Worm (Caenorhabditis elegans) whole organism, L3 larva: ENCODE data around the gene ipmk-1.

Experiments used
- ceh-16 ChIP-seq: sonication (generic microtip); optimal IDR thresholded peaks from 2 replicates; lab custom pipeline; 2017; ENCODE audit warnings: missing biosample characterization, missing genetic modification characterization
- ceh-82 ChIP-seq: fragments of 150-350 bp; optimal IDR thresholded peaks from 2 replicates; lab custom pipeline; 2014; ENCODE audit warnings: missing biosample characterization, missing genetic modification characterization
- fkh-10 ChIP-seq: sonication (generic microtip); optimal IDR thresholded peaks from 2 replicates; lab custom pipeline; 2017; ENCODE audit warnings: missing biosample characterization, missing genetic modification reagents, missing genetic modification characterization
- fkh-2 ChIP-seq: fragments of 150-350 bp; optimal IDR thresholded peaks from 2 replicates; lab custom pipeline; 2014; ENCODE audit warnings: missing biosample characterization, missing genetic modification reagents, missing genetic modification characterization
- jun-1 ChIP-seq: fragments of 150-350 bp; optimal IDR thresholded peaks from 2 replicates; lab custom pipeline; 2014; ENCODE audit warnings: missing biosample characterization, missing genetic modification reagents, missing genetic modification characterization
- nhr-76 ChIP-seq: fragments of 150-350 bp; sonication (generic microtip); optimal IDR thresholded peaks from 5 replicates; lab custom pipeline; 2014; ENCODE audit warnings: missing biosample characterization, missing genetic modification characterization
- pqm-1 ChIP-seq: fragments of 150-350 bp; optimal IDR thresholded peaks from 2 replicates; lab custom pipeline; 2017; ENCODE audit warnings: missing biosample characterization, missing genetic modification characterization, inconsistent platforms
- snpc-4 ChIP-seq: fragments of 150-350 bp; optimal IDR thresholded peaks from 2 replicates; lab custom pipeline; 2014; ENCODE audit warnings: missing biosample characterization, missing genetic modification characterization
- unc-39 ChIP-seq: sonication (generic microtip); optimal IDR thresholded peaks from 4 replicates; lab custom pipeline; 2017; ENCODE audit warnings: missing biosample characterization, missing genetic modification characterization

DNA sequence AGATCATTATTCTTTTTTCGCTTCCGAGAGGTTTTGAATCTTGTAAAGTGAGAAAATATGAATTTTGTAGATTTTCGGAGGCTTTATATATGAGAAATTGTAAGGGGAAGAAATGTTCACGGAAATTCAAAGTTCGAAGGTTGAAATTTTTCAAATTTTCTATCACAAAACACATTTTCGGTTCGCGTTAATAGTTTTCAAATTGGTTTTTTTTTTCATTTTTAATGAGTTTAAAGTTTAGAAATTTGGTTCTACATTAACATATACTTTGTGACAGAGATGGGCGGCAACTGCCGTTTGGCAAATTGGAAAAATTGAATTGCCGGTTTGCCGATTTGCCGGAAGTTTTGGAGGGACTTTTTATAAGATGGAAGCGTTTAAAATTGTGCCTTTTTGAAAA, 23.1 kb downstream of the ipmk-1 start, which contains the start of gene K08E7.4:
- no peak for TF ChIP-seq nhr-76 (tag; lab: Kevin White, UChicago)
- no peak for TF ChIP-seq fkh-2 (tag; lab: Kevin White, UChicago)
- no peak for TF ChIP-seq pqm-1 (tag; lab: Kevin White, UChicago)
- TF ChIP-seq unc-39 (tag; lab: Kevin White, UChicago): no peak
- TF ChIP-seq jun-1: no peak
- no peak for TF ChIP-seq snpc-4 (tag; lab: Kevin White, UChicago)
- no peak for TF ChIP-seq fkh-10
- TF ChIP-seq ceh-82: no peak
- no peak for TF ChIP-seq ceh-16 (tag; lab: Kevin White, UChicago)
